Worm (Caenorhabditis elegans): ENCODE results near the gene F38H4.4.

The F38H4.4 gene

ce11 chrIV:11809708-11810114 lies 38.4 kb upstream of the F38H4.4 start (continued):
- TF ChIP-seq Y5F2A.4 (GFP tag; optimal IDR thresholded peaks at IDR 0.05) (no peak), F49E8.2 (tag; optimal IDR thresholded peaks at IDR 0.05; ENCODE audit: borderline replicate concordance) (no peak), mes-2 (tag; optimal IDR thresholded peaks at IDR 0.05; ENCODE audit: poor library complexity, severe bottlenecking) (no peak), hif-1 (tag; optimal IDR thresholded peaks at IDR 0.05) (peak in 1 of 2 experiments; percentile 65), lir-3 (tag; optimal IDR thresholded peaks at IDR 0.05) (no peak), R02D3.7 (tag; optimal IDR thresholded peaks at IDR 0.05) (no peak), jun-1 (tag; optimal IDR thresholded peaks at IDR 0.05) (no peak), unc-130 (GFP tag; optimal IDR thresholded peaks at IDR 0.05) (no peak), dmd-9 (GFP tag; IDR thresholded peaks at IDR 0.05) (no peak), attf-4 (tag; optimal IDR thresholded peaks at IDR 0.05) (no peak), duxl-1 (tag; optimal IDR thresholded peaks at IDR 0.05; ENCODE audit: poor library complexity) (no peak), unc-62 (GFP tag; optimal IDR thresholded peaks at IDR 0.05 in 1 of 2) (peak in 1 of 2 experiments; percentile 94), unc-62 (tag; optimal IDR thresholded peaks at IDR 0.05) (no peak), ces-1 (GFP tag; optimal IDR thresholded peaks at IDR 0.05) (no peak), F37D6.2 (tag; optimal IDR thresholded peaks at IDR 0.05) (peak; percentile 69), gei-8 (GFP tag; optimal IDR thresholded peaks at IDR 0.05) (no peak), lin-13 (GFP tag; optimal IDR thresholded peaks at IDR 0.05) (no peak), rbr-2 (tag; optimal IDR thresholded peaks at IDR 0.05) (peak; percentile 81), hlh-30 (tag; optimal IDR thresholded peaks at IDR 0.05; ENCODE audit: insufficient read depth) (peak; percentile 69), cey-2 (tag; optimal IDR thresholded peaks at IDR 0.05; ENCODE audit: borderline replicate concordance, insufficient read depth) (peak; percentile 45), set-16 (GFP tag; IDR thresholded peaks at IDR 0.05) (peak; percentile 52; the same call in 1 of the 2 replicates), mep-1 (tag; optimal IDR thresholded peaks at IDR 0.05) (peak; percentile 87), dmd-8 (GFP tag; IDR thresholded peaks at IDR 0.05) (no peak), zag-1 (tag; optimal IDR thresholded peaks at IDR 0.05) (peak; percentile 58), saeg-2 (GFP tag; IDR thresholded peaks at IDR 0.05) (no peak), php-3 (GFP tag; IDR thresholded peaks at IDR 0.05) (no peak), nhr-6 (tag; optimal IDR thresholded peaks at IDR 0.05) (no peak), lsy-2 (tag; optimal IDR thresholded peaks at IDR 0.05) (peak; percentile 52 to 85), Y105C5A.15 (GFP tag; IDR thresholded peaks at IDR 0.05) (no peak), zfp-2 (tag; optimal IDR thresholded peaks at IDR 0.05) (no peak), zip-2 (tag; optimal IDR thresholded peaks at IDR 0.05) (no peak), lin-39 (tag; optimal IDR thresholded peaks at IDR 0.05) (no peak), hlh-11 (tag; optimal IDR thresholded peaks at IDR 0.05) (peak; percentile 85), unc-39 (tag; optimal IDR thresholded peaks at IDR 0.05) (no peak), mdl-1 (tag; optimal IDR thresholded peaks at IDR 0.05) (peak; percentile 57 to 82), hmg-1.1 (GFP tag; IDR thresholded peaks at IDR 0.05) (peak; percentile 81; the same call in 1 of the 2 replicates), egl-27 (tag; optimal IDR thresholded peaks at IDR 0.05) (no peak), Y75B8A.6 (GFP tag; IDR thresholded peaks at IDR 0.05) (no peak), aly-2 (tag; optimal IDR thresholded peaks at IDR 0.05) (no peak), ztf-7 (tag; optimal IDR thresholded peaks at IDR 0.05) (no peak), pha-4 (GFP tag; IDR thresholded peaks at IDR 0.05) (no peak), pha-4 (tag; optimal IDR thresholded peaks at IDR 0.05) (peak; percentile 28), spr-3 (GFP tag; optimal IDR thresholded peaks at IDR 0.05) (no peak), nhr-77 (tag; optimal IDR thresholded peaks at IDR 0.05) (peak; percentile 58), ceh-82 (tag; optimal IDR thresholded peaks at IDR 0.05) (no peak), tag-97 (GFP tag; IDR thresholded peaks at IDR 0.05) (no peak), arid-1 (GFP tag; conservative IDR thresholded peaks at IDR 0.05) (no peak), nhr-237 (tag; optimal IDR thresholded peaks at IDR 0.05) (no peak), egl-43 (GFP tag; IDR thresholded peaks at IDR 0.05) (peak; percentile 75; the same call in 1 of the 2 replicates), ctbp-1 (GFP tag; IDR thresholded peaks at IDR 0.05) (peak; percentile 70; the same call in 1 of the 2 replicates), lin-15B (tag; optimal IDR thresholded peaks at IDR 0.05) (no peak), Y48G9A.11 (GFP tag; IDR thresholded peaks at IDR 0.05) (no peak)

All from whole organism, L4 larva.